Worm (Caenorhabditis elegans): ENCODE measurements around the gene col-160.

col-160 gene

ce11 chrV:13152575-13152974, 49.4 kb downstream of the col-160 start, which contains the start of gene noca-1:
Gene noca-1, plus strand, starts transcription at chrV:13152919.
- no peak for TF ChIP-seq let-607 (tag; optimal IDR thresholded peaks at IDR 0.05)
- TF ChIP-seq dpl-1 (GFP tag; optimal IDR thresholded peaks at IDR 0.05): peak; percentile 40
- TF ChIP-seq aptf-2 (GFP tag; conservative IDR thresholded peaks at IDR 0.05): no peak
- TF ChIP-seq ceh-100 (GFP tag; IDR thresholded peaks at IDR 0.05): no peak
- no peak for TF ChIP-seq ztf-6 (GFP tag; IDR thresholded peaks at IDR 0.05)
- TF ChIP-seq T26A5.8 (tag; optimal IDR thresholded peaks at IDR 0.05): no peak
- no peak for TF ChIP-seq attf-6 (GFP tag; IDR thresholded peaks at IDR 0.05)
- TF ChIP-seq B0019.2 (GFP tag; conservative IDR thresholded peaks at IDR 0.05): no peak
- no peak for TF ChIP-seq K11D2.4 (GFP tag; IDR thresholded peaks at IDR 0.05)
- TF ChIP-seq gei-17 (GFP tag; optimal IDR thresholded peaks at IDR 0.05): no peak
- TF ChIP-seq T07F8.4 (tag; optimal IDR thresholded peaks at IDR 0.05): no peak
- TF ChIP-seq ceh-79 (tag; optimal IDR thresholded peaks at IDR 0.05): no peak
- TF ChIP-seq madf-8 (GFP tag; conservative IDR thresholded peaks at IDR 0.05): 0 out of 2 replicates have a peak, but pooled peaks have one; percentile 7
- TF ChIP-seq unc-62 (GFP tag; optimal IDR thresholded peaks at IDR 0.05): no peak
- no peak for TF ChIP-seq Y95B8A.8 (GFP tag; IDR thresholded peaks at IDR 0.05)
- 0 out of 2 replicates have a peak, but pooled peaks have one; percentile 37 for TF ChIP-seq ceh-91 (GFP tag; IDR thresholded peaks at IDR 0.05)
- no peak for TF ChIP-seq nhr-27 (tag; optimal IDR thresholded peaks at IDR 0.05)
- TF ChIP-seq F33H1.4 (GFP tag; IDR thresholded peaks at IDR 0.05): peak; percentile 47
- TF ChIP-seq hmg-1.2 (GFP tag; IDR thresholded peaks at IDR 0.05): no peak
- TF ChIP-seq die-1 (tag; optimal IDR thresholded peaks at IDR 0.05): no peak
- peak; percentile 57 for TF ChIP-seq efl-1 (GFP tag; optimal IDR thresholded peaks at IDR 0.05)
- TF ChIP-seq egrh-3 (GFP tag; IDR thresholded peaks at IDR 0.05): no peak
- TF ChIP-seq nhr-90 (tag; optimal IDR thresholded peaks at IDR 0.05): no peak
- peak; percentile 56 for TF ChIP-seq lsl-1 (GFP tag; optimal IDR thresholded peaks at IDR 0.05)
- no peak for TF ChIP-seq cebp-2 (GFP tag; IDR thresholded peaks at IDR 0.05)
- no peak for TF ChIP-seq C17E4.6 (GFP tag; IDR thresholded peaks at IDR 0.05)
- no peak for TF ChIP-seq snpc-1.3 (tag; optimal IDR thresholded peaks at IDR 0.05; ENCODE audit: insufficient read depth)
- no peak for TF ChIP-seq attf-5 (GFP tag; optimal IDR thresholded peaks at IDR 0.05)
- no peak for TF ChIP-seq Y53F4B.3 (GFP tag; IDR thresholded peaks at IDR 0.05)
- no peak for TF ChIP-seq F57C9.4 (tag; optimal IDR thresholded peaks at IDR 0.05)
